Worm (Caenorhabditis elegans) whole organism, L2 larva: ENCODE data around the gene R12B2.13.

Experiments used
- C34F6.9 ChIP-seq: fragments of 150-350 bp; optimal IDR thresholded peaks from 2 replicates; lab custom pipeline; 2014; ENCODE audit warnings: missing biosample characterization, missing genetic modification characterization
- F13H6.1 ChIP-seq: sonication (generic microtip); optimal IDR thresholded peaks from 2 replicates; lab custom pipeline; 2016; ENCODE audit warnings: missing genetic modification characterization, missing compliant biosample characterization
- Y55F3AM.14 ChIP-seq: fragments of 200-800 bp; sonication (Bioruptor generic); optimal IDR thresholded peaks from 2 replicates; lab custom pipeline; 2018; ENCODE audit warnings: mild to moderate bottlenecking, missing genetic modification characterization, missing compliant biosample characterization
- ZK546.5 ChIP-seq: sonication (generic microtip); optimal IDR thresholded peaks from 2 replicates; lab custom pipeline; 2017; ENCODE audit warnings: missing biosample characterization, missing genetic modification characterization
- alr-1 ChIP-seq: fragments of 150-350 bp; optimal IDR thresholded peaks from 2 replicates; lab custom pipeline; 2014; ENCODE audit warnings: missing biosample characterization, missing genetic modification characterization
- ama-1 ChIP-seq: fragments of 150-350 bp; optimal IDR thresholded peaks from 2 replicates; lab custom pipeline; 2018; ENCODE audit warnings: inconsistent platforms
- blmp-1 ChIP-seq: sonication (generic microtip); optimal IDR thresholded peaks from 2 replicates; lab custom pipeline; 2017; ENCODE audit warnings: missing genetic modification characterization, mild to moderate bottlenecking, missing compliant biosample characterization, antibody characterized with exemption, moderate library complexity; ENCODE audit not compliant: insufficient read depth
- ceh-82 ChIP-seq: fragments of 150-350 bp; optimal IDR thresholded peaks from 2 replicates; lab custom pipeline; 2014; ENCODE audit warnings: missing biosample characterization, missing genetic modification characterization
- crh-2 ChIP-seq: sonication (generic microtip); optimal IDR thresholded peaks from 2 replicates; lab custom pipeline; 2017; ENCODE audit warnings: missing biosample characterization, missing genetic modification characterization
- elt-1 ChIP-seq: fragments of 150-350 bp; optimal IDR thresholded peaks from 2 replicates; lab custom pipeline; 2014; ENCODE audit warnings: missing biosample characterization, missing genetic modification characterization
- elt-3 ChIP-seq: sonication (generic microtip); optimal IDR thresholded peaks from 2 replicates; lab custom pipeline; 2017; ENCODE audit warnings: missing biosample characterization, missing genetic modification characterization
- fos-1 ChIP-seq: fragments of 150-350 bp; optimal IDR thresholded peaks from 2 replicates; lab custom pipeline; 2014; ENCODE audit warnings: missing biosample characterization, missing genetic modification characterization
- gmeb-1 ChIP-seq: fragments of 150-350 bp; optimal IDR thresholded peaks from 2 replicates; lab custom pipeline; 2014; ENCODE audit warnings: missing biosample characterization, missing genetic modification characterization
- lin-11 ChIP-seq: fragments of 150-350 bp; sonication (generic microtip); optimal IDR thresholded peaks from 2 replicates; lab custom pipeline; 2014; ENCODE audit warnings: missing biosample characterization, missing genetic modification characterization, inconsistent platforms, mixed read lengths
- lin-13 ChIP-seq: fragments of 150-350 bp; optimal IDR thresholded peaks from 2 replicates; lab custom pipeline; 2014; ENCODE audit warnings: missing biosample characterization, missing genetic modification reagents, missing genetic modification characterization
- lin-39 ChIP-seq: fragments of 150-350 bp; optimal IDR thresholded peaks from 2 replicates; lab custom pipeline; 2014; ENCODE audit warnings: missing biosample characterization, missing genetic modification reagents, missing genetic modification characterization
- lsy-2 ChIP-seq, 2 experiments: fragments of 150-350 bp in 1 of 2; sonication (generic microtip) in 1 of 2; optimal IDR thresholded peaks; 2 replicates each; lab custom pipeline; 2014 to 2017; ENCODE audit warnings: missing biosample characterization in 2 of 2, missing genetic modification characterization in 2 of 2
- mab-5 ChIP-seq: fragments of 150-350 bp; optimal IDR thresholded peaks from 2 replicates; lab custom pipeline; 2014; ENCODE audit warnings: missing biosample characterization, missing genetic modification characterization
- mbf-1 ChIP-seq: sonication (generic microtip); optimal IDR thresholded peaks from 2 replicates; lab custom pipeline; 2017; ENCODE audit warnings: missing biosample characterization, missing genetic modification characterization
- mdl-1 ChIP-seq, 2 experiments: fragments of 150-350 bp in 1 of 2; sonication (generic microtip) in 1 of 2; optimal IDR thresholded peaks; 2 replicates each; lab custom pipeline; 2017; ENCODE audit warnings: missing biosample characterization in 2 of 2, missing genetic modification characterization in 2 of 2
- nhr-10 ChIP-seq: sonication (generic microtip); optimal IDR thresholded peaks from 2 replicates; lab custom pipeline; 2017; ENCODE audit warnings: missing biosample characterization, missing genetic modification characterization
- nhr-12 ChIP-seq: fragments of 150-350 bp; optimal IDR thresholded peaks from 2 replicates; lab custom pipeline; 2014; ENCODE audit warnings: missing biosample characterization, missing genetic modification characterization
- nhr-129 ChIP-seq: fragments of 150-350 bp; optimal IDR thresholded peaks from 2 replicates; lab custom pipeline; 2014; ENCODE audit warnings: missing biosample characterization, missing genetic modification characterization
- nhr-21 ChIP-seq: fragments of 150-350 bp; optimal IDR thresholded peaks from 2 replicates; lab custom pipeline; 2014; ENCODE audit warnings: missing biosample characterization, missing genetic modification characterization
- nhr-23 ChIP-seq: fragments of 150-350 bp; optimal IDR thresholded peaks from 2 replicates; lab custom pipeline; 2014; ENCODE audit warnings: missing biosample characterization, missing genetic modification reagents, missing genetic modification characterization
- nhr-237 ChIP-seq: fragments of 150-350 bp; optimal IDR thresholded peaks from 2 replicates; lab custom pipeline; 2014; ENCODE audit warnings: missing biosample characterization, missing genetic modification characterization
- nhr-25 ChIP-seq: fragments of 150-350 bp; sonication (generic microtip); optimal IDR thresholded peaks from 3 replicates; lab custom pipeline; 2014; ENCODE audit warnings: missing biosample characterization, missing genetic modification characterization
- nhr-6 ChIP-seq: fragments of 150-350 bp; optimal IDR thresholded peaks from 2 replicates; lab custom pipeline; 2014; ENCODE audit warnings: missing biosample characterization, missing genetic modification characterization
- sem-4 ChIP-seq: fragments of 150-350 bp; optimal IDR thresholded peaks from 2 replicates; lab custom pipeline; 2014; ENCODE audit warnings: missing biosample characterization, missing genetic modification reagents, missing genetic modification characterization
- sma-3 ChIP-seq: sonication (generic microtip); optimal IDR thresholded peaks from 2 replicates; lab custom pipeline; 2016; ENCODE audit warnings: missing genetic modification reagents, missing genetic modification characterization, missing compliant biosample characterization
- sma-9 ChIP-seq, 2 experiments: fragments of 150-350 bp in 1 of 2; sonication (generic microtip) in 1 of 2; optimal IDR thresholded peaks; 2 replicates each; lab custom pipeline; 2014 to 2016; ENCODE audit warnings: missing genetic modification characterization in 2 of 2, mild to moderate bottlenecking in 1 of 2, missing biosample characterization in 1 of 2, missing compliant biosample characterization in 1 of 2, missing genetic modification reagents in 1 of 2, moderate library complexity in 1 of 2
- unc-55 ChIP-seq: fragments of 150-350 bp; sonication (generic microtip); optimal IDR thresholded peaks from 3 replicates; lab custom pipeline; 2014; ENCODE audit warnings: missing biosample characterization, missing genetic modification reagents, missing genetic modification characterization
- zag-1 ChIP-seq: fragments of 150-350 bp; optimal IDR thresholded peaks from 2 replicates; lab custom pipeline; 2014; ENCODE audit warnings: missing biosample characterization, missing genetic modification characterization
- ztf-11 ChIP-seq: sonication (generic microtip); optimal IDR thresholded peaks from 2 replicates; lab custom pipeline; 2017; ENCODE audit warnings: missing biosample characterization, missing genetic modification characterization

R12B2.13 gene

ce11 chrIII:5843662-5844061, 10.4 kb upstream of the R12B2.13 start:
- TF ChIP-seq nhr-12 (tag; lab: Kevin White, UChicago) (no peak), nhr-129 (tag; lab: Kevin White, UChicago) (peak; percentile 70), zag-1 (no peak), nhr-21 (tag; lab: Kevin White, UChicago) (no peak), C34F6.9 (tag; lab: Kevin White, UChicago) (no peak), Y55F3AM.14 (no peak), F13H6.1 (tag; lab: Kevin White, UChicago) (peak; percentile 62), mdl-1 (tag; optimal IDR thresholded peaks at IDR 0.05; lab: Kevin White, UChicago) (peak in 1 of 2 experiments; percentile 18), nhr-23 (no peak), lsy-2 (tag; optimal IDR thresholded peaks at IDR 0.05; lab: Kevin White, UChicago) (peak in 1 of 2 experiments; percentile 8), nhr-6 (no peak)
- TF ChIP-seq, all 48 proteins: peak for 4

ce11 chrIII:5842920-5843319, 9.6 kb upstream of the R12B2.13 start:
- TF ChIP-seq nhr-10 (tag; lab: Kevin White, UChicago), result no peak
- TF ChIP-seq elt-1 (tag; lab: Kevin White, UChicago), result no peak
- no peak for TF ChIP-seq lin-39 (tag; lab: Kevin White, UChicago)
- TF ChIP-seq fos-1 (tag; lab: Kevin White, UChicago), result no peak
- peak; percentile 37 for TF ChIP-seq C34F6.9 (tag; lab: Kevin White, UChicago)
- TF ChIP-seq gmeb-1 (tag; lab: Kevin White, UChicago), result no peak
- peak; percentile 47 for TF ChIP-seq unc-55 (GFP tag; lab: Kevin White, UChicago)
- TF ChIP-seq sma-3 (GFP tag; lab: Kevin White, UChicago), result no peak
- no peak for TF ChIP-seq mdl-1 (tag; optimal IDR thresholded peaks at IDR 0.05; lab: Kevin White, UChicago)
- TF ChIP-seq lin-13 (GFP tag; lab: Kevin White, UChicago), result no peak
- no peak for TF ChIP-seq nhr-237 (tag; lab: Kevin White, UChicago)

DNA sequence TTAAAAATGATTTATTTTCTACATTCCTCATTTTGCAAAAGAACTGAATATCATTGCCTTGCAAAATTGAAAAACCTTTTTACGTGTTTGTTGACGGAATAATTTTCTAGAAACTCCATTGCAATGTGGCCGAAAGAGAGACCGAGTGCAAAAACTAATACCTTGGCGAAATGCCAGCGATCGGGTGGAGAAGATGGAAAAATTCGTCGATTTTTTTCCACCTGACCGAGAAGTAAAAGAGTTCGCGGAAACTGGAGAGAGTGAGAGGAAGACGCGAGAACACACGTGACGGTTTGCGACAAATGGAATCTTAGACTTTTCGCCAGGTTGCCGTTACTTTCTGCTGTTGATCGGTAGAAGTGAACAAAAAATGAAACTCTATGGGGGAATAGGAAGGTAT, 8.4 kb upstream of the R12B2.13 start:
- TF ChIP-seq ztf-11 (tag; lab: Kevin White, UChicago), result no peak
- no peak for TF ChIP-seq ZK546.5 (tag; lab: Kevin White, UChicago)
- TF ChIP-seq lin-11 (tag; lab: Kevin White, UChicago), result peak; percentile 12
- TF ChIP-seq sem-4, result peak; percentile 37
- TF ChIP-seq mab-5, result no peak
- TF ChIP-seq unc-55 (GFP tag; lab: Kevin White, UChicago), result no peak
- peak in 1 of 2 experiments; percentile 52 for TF ChIP-seq lsy-2 (tag; optimal IDR thresholded peaks at IDR 0.05; lab: Kevin White, UChicago)
- peak; percentile 47 for TF ChIP-seq nhr-21 (tag; lab: Kevin White, UChicago)
- TF ChIP-seq mdl-1 (tag; optimal IDR thresholded peaks at IDR 0.05; lab: Kevin White, UChicago), result peak; percentile 42 to 63
- TF ChIP-seq ceh-82 (tag; lab: Kevin White, UChicago), result no peak
- TF ChIP-seq blmp-1 (tag; lab: Kevin White, UChicago), result peak; percentile 48
- TF ChIP-seq sma-9 (GFP tag; optimal IDR thresholded peaks at IDR 0.05; lab: Kevin White, UChicago), result peak; percentile 73
- no peak for TF ChIP-seq sma-9 (tag; optimal IDR thresholded peaks at IDR 0.05; lab: Kevin White, UChicago)
- TF ChIP-seq nhr-129 (tag; lab: Kevin White, UChicago), result peak; percentile 78
- peak; percentile 25 for TF ChIP-seq F13H6.1 (tag; lab: Kevin White, UChicago)
- no peak for TF ChIP-seq elt-3 (tag; lab: Kevin White, UChicago)
- TF ChIP-seq sma-3 (GFP tag; lab: Kevin White, UChicago), result peak; percentile 39
- peak; percentile 63 for TF ChIP-seq nhr-25 (tag; lab: Kevin White, UChicago)
- TF ChIP-seq nhr-237 (tag; lab: Kevin White, UChicago), result no peak
- peak; percentile 44 for TF ChIP-seq C34F6.9 (tag; lab: Kevin White, UChicago)
- no peak for TF ChIP-seq zag-1
- TF ChIP-seq fos-1 (tag; lab: Kevin White, UChicago), result peak; percentile 19
- peak; percentile 9 for TF ChIP-seq crh-2
- TF ChIP-seq gmeb-1 (tag; lab: Kevin White, UChicago), result peak; percentile 32
- TF ChIP-seq mbf-1 (tag; lab: Kevin White, UChicago), result no peak
- peak; percentile 58 for TF ChIP-seq ama-1
- TF ChIP-seq nhr-23, result no peak

- TF ChIP-seq nhr-21 (tag; lab: Kevin White, UChicago) (no peak), gmeb-1 (tag; lab: Kevin White, UChicago) (peak; percentile 28), alr-1 (tag; lab: Kevin White, UChicago) (no peak), lin-11 (tag; lab: Kevin White, UChicago) (no peak)
These were observed 7.7 kb upstream of the R12B2.13 start for ce11 chrIII:5840815-5841573.
